Fruit fly (Drosophila melanogaster): ENCODE results near the gene Hr4.

DNA sequence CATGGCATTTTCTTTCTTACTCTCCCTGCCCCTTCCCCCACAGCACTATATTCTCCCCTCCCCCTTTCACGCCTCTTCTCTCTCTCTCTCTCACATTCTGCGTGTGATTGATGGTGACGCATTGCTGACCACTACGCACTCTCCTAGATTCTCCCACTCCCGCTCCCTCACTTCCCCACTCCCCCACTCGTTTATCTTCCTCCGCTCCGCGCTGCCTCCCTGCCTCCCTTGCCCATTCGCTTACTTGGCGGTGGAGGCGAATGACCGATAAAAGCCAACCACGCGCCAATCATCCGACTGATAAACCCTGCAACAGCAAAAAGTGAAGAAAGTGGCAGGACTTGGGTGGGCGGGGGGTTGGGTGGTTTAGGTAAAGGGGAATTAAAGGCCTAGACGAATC lies 8.6 kb downstream of the Hr4 start:
- TF ChIP-seq CG32121 (GFP tag; IDR thresholded peaks at IDR 0.05) (no peak), CG10348 (GFP tag; IDR thresholded peaks at IDR 0.05) (no peak), rn (GFP tag; IDR thresholded peaks at IDR 0.05) (no peak), CG34367 (tag; optimal IDR thresholded peaks at IDR 0.05) (no peak), Ets98B (GFP tag; IDR thresholded peaks at IDR 0.05) (no peak), EcR (GFP tag; optimal IDR thresholded peaks at IDR 0.05) (peak; percentile 99), CG17806 (tag; optimal IDR thresholded peaks at IDR 0.05) (no peak), Pif1B (GFP tag; optimal IDR thresholded peaks at IDR 0.05) (no peak), CG13204 (GFP tag; optimal IDR thresholded peaks at IDR 0.05) (no peak), D1 (tag; optimal IDR thresholded peaks at IDR 0.05) (no peak), Snoo (tag; optimal IDR thresholded peaks at IDR 0.05) (no peak), CG8301 (tag; optimal IDR thresholded peaks at IDR 0.05) (no peak)
